Fruit fly (Drosophila melanogaster) whole organism, embryonic: ENCODE data around the gene kay.

Source experiments
- Atf3 ChIP-seq: fragments of 200-800 bp; sonication (Bioruptor generic); optimal IDR thresholded peaks from 3 replicates; lab custom pipeline; 2016; ENCODE audit warnings: missing biosample characterization, missing genetic modification characterization
- Blimp-1 ChIP-seq: fragments of 200-800 bp; sonication (Bioruptor generic); optimal IDR thresholded peaks from 3 replicates; lab custom pipeline; 2018; ENCODE audit warnings: missing biosample characterization, missing genetic modification characterization, mild to moderate bottlenecking, moderate library complexity, missing genetic modification reagents
- Bteb2 ChIP-seq: fragments of 200-800 bp; sonication (Bioruptor generic); optimal IDR thresholded peaks from 2 replicates; lab custom pipeline; 2016; ENCODE audit warnings: missing biosample characterization, missing genetic modification characterization
- C15 ChIP-seq: fragments of 200-800 bp; sonication (Bioruptor generic); IDR thresholded peaks from 3 replicates; pipeline ENCODE4 v1.3.6; 2022; ENCODE audit warnings: missing biosample characterization, missing genetic modification characterization
- CG10431 ChIP-seq: fragments of 200-800 bp; sonication (Bioruptor generic); optimal IDR thresholded peaks from 3 replicates; lab custom pipeline; 2018; ENCODE audit warnings: missing biosample characterization, mild to moderate bottlenecking, missing genetic modification characterization
- CG10462 ChIP-seq: fragments of 200-800 bp; sonication (Bioruptor generic); optimal IDR thresholded peaks from 2 replicates; lab custom pipeline; 2016; ENCODE audit warnings: missing biosample characterization, missing genetic modification characterization
- CG10543 ChIP-seq: fragments of 200-800 bp; sonication (Bioruptor generic); optimal IDR thresholded peaks from 3 replicates; lab custom pipeline; 2017; ENCODE audit warnings: missing biosample characterization, mild to moderate bottlenecking, missing genetic modification characterization, moderate library complexity
- CG10654 ChIP-seq: fragments of 200-800 bp; sonication (Bioruptor generic); optimal IDR thresholded peaks from 2 replicates; lab custom pipeline; 2016; ENCODE audit warnings: missing biosample characterization, missing genetic modification characterization
- CG11504 ChIP-seq: fragments of 200-800 bp; sonication (Bioruptor generic); optimal IDR thresholded peaks from 3 replicates; lab custom pipeline; 2019; ENCODE audit warnings: missing biosample characterization, mild to moderate bottlenecking, missing genetic modification characterization, moderate library complexity
- CG14050 ChIP-seq: fragments of 200-800 bp; sonication (Bioruptor generic); IDR thresholded peaks from 3 replicates; pipeline ENCODE4 v1.3.6; 2022; ENCODE audit warnings: missing biosample characterization, missing genetic modification characterization
- CG14667 ChIP-seq: fragments of 200-800 bp; sonication (Bioruptor generic); IDR thresholded peaks from 2 replicates; pipeline ENCODE4 v1.3.6; 2022; ENCODE audit warnings: missing biosample characterization, missing genetic modification characterization
- CG14710 ChIP-seq: fragments of 200-800 bp; sonication (Bioruptor generic); optimal IDR thresholded peaks from 3 replicates; lab custom pipeline; 2019; ENCODE audit warnings: missing biosample characterization, mild to moderate bottlenecking, missing genetic modification characterization, moderate library complexity
- CG15011 ChIP-seq: fragments of 200-800 bp; sonication (Bioruptor generic); optimal IDR thresholded peaks from 3 replicates; lab custom pipeline; 2018; ENCODE audit warnings: missing biosample characterization, mild to moderate bottlenecking, missing genetic modification characterization
- CG1529 ChIP-seq: fragments of 200-800 bp; sonication (Bioruptor generic); optimal IDR thresholded peaks from 3 replicates; lab custom pipeline; 2018; ENCODE audit warnings: missing biosample characterization, missing genetic modification characterization
- CG17328 ChIP-seq: fragments of 200-800 bp; sonication (Bioruptor generic); IDR thresholded peaks from 2 replicates; pipeline ENCODE4 v1.3.6; 2022; ENCODE audit warnings: missing biosample characterization, missing genetic modification characterization
- CG17361 ChIP-seq: fragments of 200-800 bp; sonication (Bioruptor generic); IDR thresholded peaks from 3 replicates; pipeline ENCODE4 v1.3.6; 2022; ENCODE audit warnings: missing biosample characterization, missing genetic modification characterization
- CG18599 ChIP-seq: fragments of 200-800 bp; sonication (Bioruptor generic); optimal IDR thresholded peaks from 3 replicates; lab custom pipeline; 2017; ENCODE audit warnings: missing biosample characterization, missing genetic modification characterization, mild to moderate bottlenecking, moderate library complexity, missing genetic modification reagents
- CG2678 ChIP-seq: fragments of 200-800 bp; sonication (Bioruptor generic); optimal IDR thresholded peaks from 3 replicates; lab custom pipeline; 2019; ENCODE audit warnings: missing biosample characterization, mild to moderate bottlenecking, missing genetic modification characterization, moderate library complexity
- CG31365 ChIP-seq: fragments of 200-800 bp; sonication (Bioruptor generic); optimal IDR thresholded peaks from 2 replicates; lab custom pipeline; 2018; ENCODE audit warnings: missing biosample characterization, mild to moderate bottlenecking, missing genetic modification characterization
- CG4404 ChIP-seq: fragments of 200-800 bp; sonication (Bioruptor generic); IDR thresholded peaks from 2 replicates; pipeline ENCODE4 v1.3.6; 2022; ENCODE audit warnings: missing biosample characterization, missing genetic modification characterization
- CG4707 ChIP-seq: fragments of 200-800 bp; sonication (Bioruptor generic); optimal IDR thresholded peaks from 2 replicates; lab custom pipeline; 2018; ENCODE audit warnings: missing biosample characterization, mild to moderate bottlenecking, missing genetic modification characterization, moderate library complexity
- CG4820 ChIP-seq: fragments of 200-800 bp; sonication (Bioruptor generic); optimal IDR thresholded peaks from 3 replicates; lab custom pipeline; 2016; ENCODE audit warnings: missing biosample characterization, missing genetic modification characterization
- CG4854 ChIP-seq: fragments of 200-800 bp; sonication (Bioruptor generic); optimal IDR thresholded peaks from 2 replicates; lab custom pipeline; 2016; ENCODE audit warnings: missing biosample characterization, missing genetic modification characterization, inconsistent platforms
- CG6854 ChIP-seq: fragments of 200-800 bp; sonication (Bioruptor generic); optimal IDR thresholded peaks from 3 replicates; lab custom pipeline; 2017; ENCODE audit warnings: missing biosample characterization, mild to moderate bottlenecking, missing genetic modification characterization
- CG8281 ChIP-seq: fragments of 200-800 bp; sonication (Bioruptor generic); optimal IDR thresholded peaks from 2 replicates; lab custom pipeline; 2018; ENCODE audit warnings: missing biosample characterization, mild to moderate bottlenecking, missing genetic modification characterization, moderate library complexity
- CG9437 ChIP-seq: fragments of 200-800 bp; sonication (Bioruptor generic); optimal IDR thresholded peaks from 2 replicates; lab custom pipeline; 2018; ENCODE audit warnings: missing biosample characterization, mild to moderate bottlenecking, missing genetic modification characterization
- CTCF ChIP-seq: fragments of 200-800 bp; sonication (Bioruptor generic); optimal IDR thresholded peaks from 2 replicates; lab custom pipeline; 2017; ENCODE audit warnings: missing biosample characterization, mild to moderate bottlenecking, missing genetic modification characterization, moderate library complexity
- CoRest ChIP-seq: fragments of 200-800 bp; sonication (Bioruptor generic); optimal IDR thresholded peaks from 3 replicates; lab custom pipeline; 2018; ENCODE audit warnings: missing biosample characterization, mild to moderate bottlenecking, missing genetic modification characterization, moderate library complexity
- Dfd ChIP-seq, 2 experiments: fragments of >200 bp; optimal IDR thresholded peaks; 2 replicates each; lab custom pipeline; 2017; ENCODE audit warnings: missing biosample characterization in 2 of 2, missing genetic modification characterization in 2 of 2
- Dip3 ChIP-seq: fragments of 200-800 bp; sonication (Bioruptor generic); optimal IDR thresholded peaks from 3 replicates; lab custom pipeline; 2016; ENCODE audit warnings: missing biosample characterization, missing genetic modification characterization
- Drgx ChIP-seq: fragments of 200-800 bp; sonication (Bioruptor generic); IDR thresholded peaks from 2 replicates; pipeline ENCODE4 v1.3.6; 2022; ENCODE audit warnings: missing biosample characterization, missing genetic modification characterization
- Fer1 ChIP-seq: fragments of 200-800 bp; sonication (Bioruptor generic); optimal IDR thresholded peaks from 2 replicates; lab custom pipeline; 2017; ENCODE audit warnings: missing biosample characterization, mild to moderate bottlenecking, missing genetic modification characterization
- Lpt ChIP-seq: fragments of >200 bp; optimal IDR thresholded peaks from 2 replicates; lab custom pipeline; 2018; ENCODE audit warnings: missing biosample characterization, missing genetic modification characterization
- Mrtf ChIP-seq: fragments of 200-800 bp; sonication (Bioruptor generic); IDR thresholded peaks from 3 replicates; pipeline ENCODE4 v1.3.6; 2022; ENCODE audit warnings: missing biosample characterization, missing genetic modification characterization
- NfI ChIP-seq: fragments of 200-800 bp; sonication (Bioruptor generic); optimal IDR thresholded peaks from 3 replicates; lab custom pipeline; 2018; ENCODE audit warnings: missing biosample characterization, mild to moderate bottlenecking, missing genetic modification characterization, moderate library complexity
- Ravus ChIP-seq: fragments of 200-800 bp; sonication (Bioruptor generic); IDR thresholded peaks from 2 replicates; pipeline ENCODE4 v1.3.6; 2022; ENCODE audit warnings: missing biosample characterization, missing genetic modification characterization
- Rx ChIP-seq: fragments of 200-800 bp; sonication (Bioruptor generic); IDR thresholded peaks from 2 replicates; pipeline ENCODE4 v1.3.6; 2022; ENCODE audit warnings: missing biosample characterization, missing genetic modification characterization
- caup ChIP-seq: fragments of 200-800 bp; sonication (Bioruptor generic); optimal IDR thresholded peaks from 3 replicates; lab custom pipeline; 2017; ENCODE audit warnings: missing biosample characterization, mild to moderate bottlenecking, missing genetic modification characterization, moderate library complexity; ENCODE audit not compliant: severe bottlenecking
- danr ChIP-seq: fragments of 200-800 bp; sonication (Bioruptor generic); IDR thresholded peaks from 2 replicates; pipeline ENCODE4 v1.3.6; 2022; ENCODE audit warnings: missing biosample characterization, missing genetic modification characterization
- dimm ChIP-seq: fragments of 200-800 bp; sonication (Bioruptor generic); IDR thresholded peaks from 2 replicates; pipeline ENCODE4 v1.3.6; 2022; ENCODE audit warnings: missing biosample characterization, missing genetic modification characterization
- ems ChIP-seq: fragments of 200-800 bp; sonication (Bioruptor generic); optimal IDR thresholded peaks from 3 replicates; lab custom pipeline; 2016; ENCODE audit warnings: missing biosample characterization, missing genetic modification characterization
- eve ChIP-seq, 2 experiments: fragments of >200 bp; optimal IDR thresholded peaks; 2 replicates each; lab custom pipeline; 2017; ENCODE audit warnings: missing biosample characterization in 2 of 2, missing genetic modification characterization in 2 of 2
- gsb-n ChIP-seq: fragments of 200-800 bp; sonication (Bioruptor generic); optimal IDR thresholded peaks from 3 replicates; lab custom pipeline; 2018; ENCODE audit warnings: missing biosample characterization, mild to moderate bottlenecking, missing genetic modification characterization
- ham ChIP-seq: fragments of 200-800 bp; sonication (Bioruptor generic); IDR thresholded peaks from 2 replicates; pipeline ENCODE4 v1.3.6; 2022; ENCODE audit warnings: missing biosample characterization, missing genetic modification characterization
- maf-S ChIP-seq: fragments of 200-800 bp; sonication (Bioruptor generic); optimal IDR thresholded peaks from 2 replicates; lab custom pipeline; 2016; ENCODE audit warnings: missing biosample characterization, missing genetic modification characterization
- org-1 ChIP-seq: fragments of 200-800 bp; sonication (Bioruptor generic); optimal IDR thresholded peaks from 2 replicates; lab custom pipeline; 2017; ENCODE audit warnings: missing biosample characterization, missing genetic modification characterization
- pnt ChIP-seq: fragments of 200-800 bp; sonication (Bioruptor generic); optimal IDR thresholded peaks from 3 replicates; lab custom pipeline; 2016; ENCODE audit warnings: missing biosample characterization, missing genetic modification characterization
- row ChIP-seq: fragments of 200-800 bp; sonication (Bioruptor generic); IDR thresholded peaks from 3 replicates; pipeline ENCODE4 v1.3.6; 2022; ENCODE audit warnings: missing biosample characterization, missing genetic modification characterization
- salm ChIP-seq: fragments of 200-800 bp; sonication (Bioruptor generic); optimal IDR thresholded peaks from 2 replicates; lab custom pipeline; 2018; ENCODE audit warnings: missing biosample characterization, mild to moderate bottlenecking, missing genetic modification characterization
- sens-2 ChIP-seq: fragments of 200-800 bp; sonication (Bioruptor generic); IDR thresholded peaks from 2 replicates; pipeline ENCODE4 v1.3.6; 2022; ENCODE audit warnings: missing biosample characterization, missing genetic modification characterization
- vnd ChIP-seq: fragments of 200-800 bp; sonication (Bioruptor generic); IDR thresholded peaks from 3 replicates; pipeline ENCODE4 v1.3.6; 2022; ENCODE audit warnings: missing biosample characterization, missing genetic modification characterization; ENCODE audit not compliant: partially characterized antibody
- wek ChIP-seq: fragments of 200-800 bp; sonication (Bioruptor generic); optimal IDR thresholded peaks from 3 replicates; lab custom pipeline; 2018; ENCODE audit warnings: missing biosample characterization, mild to moderate bottlenecking, missing genetic modification characterization, moderate library complexity

The kay gene

DNA sequence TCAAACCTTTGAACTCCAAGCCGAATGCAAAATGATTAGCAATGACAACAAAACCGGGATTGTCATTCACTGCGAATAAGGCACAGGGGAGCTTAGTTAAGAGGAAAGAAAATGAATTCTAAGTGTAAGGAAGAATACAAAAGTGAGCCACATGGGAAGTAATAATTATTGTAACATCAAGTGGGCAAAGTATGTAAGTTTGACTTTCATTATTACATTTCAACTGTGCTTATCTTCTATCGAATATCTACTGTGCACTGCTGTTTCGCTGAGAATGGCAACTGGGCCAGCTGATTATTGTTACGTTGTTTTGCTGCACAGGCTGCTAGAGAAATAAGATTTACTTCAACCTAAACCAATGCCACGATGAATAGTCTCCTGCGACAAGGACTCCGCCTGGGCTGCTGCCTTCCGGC lies 29.1 kb upstream of the kay start, which contains the start of the genes CG7601 and CIA30 (continued):
- TF ChIP-seq caup (GFP tag; lab: Kevin White, UChicago) (peak; percentile 98), CG1529 (peak; percentile 92), CG9437 (peak; percentile 98), Mrtf (GFP tag; lab: Robert Waterston, UW) (peak; percentile 100), CG4707 (GFP tag; lab: Kevin White, UChicago) (peak; percentile 84), danr (peak; percentile 100), CTCF (peak; percentile 63), CG17328 (peak; percentile 99), CG10654 (GFP tag; lab: Kevin White, UChicago) (peak; percentile 99), Dip3 (GFP tag; lab: Kevin White, UChicago) (peak; percentile 99), CG4854 (GFP tag; lab: Kevin White, UChicago) (peak; percentile 99), sens-2 (GFP tag; lab: Robert Waterston, UW) (peak; percentile 100), ems (GFP tag; lab: Kevin White, UChicago) (peak; percentile 98), CG4820 (GFP tag; lab: Kevin White, UChicago) (peak; percentile 98), CG10543 (GFP tag; lab: Kevin White, UChicago) (peak; percentile 98), Dfd (GFP tag; optimal IDR thresholded peaks at IDR 0.05; lab: Kevin White, UChicago) (no peak), Rx (GFP tag; lab: Robert Waterston, UW) (peak; percentile 100), row (GFP tag; lab: Robert Waterston, UW) (peak; percentile 100), CoRest (tag; lab: Kevin White, UChicago) (peak; percentile 98), Atf3 (GFP tag; lab: Kevin White, UChicago) (peak; percentile 97), maf-S (GFP tag; lab: Kevin White, UChicago) (peak; percentile 98), CG14050 (peak; percentile 100), CG10431 (GFP tag; lab: Kevin White, UChicago) (no peak), CG18599 (GFP tag; lab: Kevin White, UChicago) (peak; percentile 98), CG31365 (peak; percentile 94), org-1 (GFP tag; lab: Kevin White, UChicago) (peak; percentile 98), CG11504 (tag; lab: Kevin White, UChicago) (peak; percentile 97), Ravus (GFP tag; lab: Robert Waterston, UW) (peak; percentile 100), gsb-n (tag; lab: Kevin White, UChicago) (peak; percentile 95), ham (GFP tag; lab: Robert Waterston, UW) (peak; percentile 99), CG2678 (tag; lab: Kevin White, UChicago) (peak; percentile 99), CG10462 (GFP tag; lab: Kevin White, UChicago) (peak; percentile 95), Lpt (GFP tag; lab: Kevin White, UChicago) (no peak), Bteb2 (GFP tag; lab: Kevin White, UChicago) (peak; percentile 97), CG8281 (tag; lab: Kevin White, UChicago) (peak; percentile 94), NfI (peak; percentile 97), dimm (peak; percentile 100), C15 (GFP tag; lab: Robert Waterston, UW) (peak; percentile 100), CG6854 (peak; percentile 94), CG14710 (tag; lab: Kevin White, UChicago) (peak; percentile 96), pnt (GFP tag; lab: Kevin White, UChicago) (peak; percentile 99), wek (GFP tag; lab: Kevin White, UChicago) (peak; percentile 92), vnd (GFP tag; lab: Robert Waterston, UW) (no peak), CG4404 (peak; percentile 100), eve (GFP tag; optimal IDR thresholded peaks at IDR 0.05; lab: Kevin White, UChicago) (peak in 1 of 2 experiments; percentile 91), salm (tag; lab: Kevin White, UChicago) (peak; percentile 93), CG17361 (GFP tag; lab: Robert Waterston, UW) (peak; percentile 96), Blimp-1 (GFP tag; lab: Kevin White, UChicago) (peak; percentile 95), CG14667 (GFP tag; lab: Robert Waterston, UW) (peak; percentile 100), Drgx (GFP tag; lab: Robert Waterston, UW) (peak; percentile 100), Fer1 (GFP tag; lab: Kevin White, UChicago) (peak; percentile 97), CG15011 (GFP tag; lab: Kevin White, UChicago) (peak; percentile 94)
